Fruit fly (Drosophila melanogaster): ENCODE results near the gene Srrm1.

Gene Srrm1

dm6 chr3L:13049671-13050070, 13.1 kb downstream of the Srrm1 start (continued):
- no peak for TF ChIP-seq disco-r (GFP tag; optimal IDR thresholded peaks at IDR 0.05)
- no peak for TF ChIP-seq CG18619 (GFP tag; optimal IDR thresholded peaks at IDR 0.05)
- TF ChIP-seq nom (GFP tag; optimal IDR thresholded peaks at IDR 0.05), result no peak
- no peak for TF ChIP-seq vfl (GFP tag; optimal IDR thresholded peaks at IDR 0.05)
- no peak for TF ChIP-seq Aef1 (GFP tag; IDR thresholded peaks at IDR 0.05)
- peak; percentile 56 for TF ChIP-seq CG14710 (tag; optimal IDR thresholded peaks at IDR 0.05)
- peak; percentile 84 for TF ChIP-seq zf30C (GFP tag; optimal IDR thresholded peaks at IDR 0.05)
- peak; percentile 35 for TF ChIP-seq CG17829 (tag; optimal IDR thresholded peaks at IDR 0.05)
- TF ChIP-seq ac (GFP tag; optimal IDR thresholded peaks at IDR 0.05), result peak; percentile 11

- TF ChIP-seq dimm (GFP tag; IDR thresholded peaks at IDR 0.05), result no peak
- TF ChIP-seq mld (GFP tag; IDR thresholded peaks at IDR 0.05; ENCODE audit: partially characterized antibody), result no peak
- TF ChIP-seq Oli (tag; optimal IDR thresholded peaks at IDR 0.05), result no peak
- no peak for TF ChIP-seq ab (GFP tag; optimal IDR thresholded peaks at IDR 0.05)
- no peak for TF ChIP-seq zfh1 (GFP tag; IDR thresholded peaks at IDR 0.05)
- no peak for TF ChIP-seq Hr51 (GFP tag; optimal IDR thresholded peaks at IDR 0.05)
- TF ChIP-seq zen2 (GFP tag; IDR thresholded peaks at IDR 0.05; ENCODE audit: partially characterized antibody), result no peak
- TF ChIP-seq ash1 (GFP tag; optimal IDR thresholded peaks at IDR 0.05), result no peak
- TF ChIP-seq h (optimal IDR thresholded peaks at IDR 0.05), result no peak
- TF ChIP-seq lab (GFP tag; optimal IDR thresholded peaks at IDR 0.05), result no peak
- TF ChIP-seq CG2199 (GFP tag; IDR thresholded peaks at IDR 0.05), result peak; percentile 58; the same call in 1 of the 3 replicates
- TF ChIP-seq vvl (GFP tag; IDR thresholded peaks at IDR 0.05), result 0 out of 2 replicates have a peak, but pooled peaks have one; percentile 15
- TF ChIP-seq sens (GFP tag), result peak; percentile 66
- TF ChIP-seq kni (GFP tag; optimal IDR thresholded peaks at IDR 0.05), result peak; percentile 43
- no peak for TF ChIP-seq Ravus (GFP tag; IDR thresholded peaks at IDR 0.05)
- no peak for TF ChIP-seq CG31224 (GFP tag; IDR thresholded peaks at IDR 0.05)
- TF ChIP-seq dmrt11E (tag; optimal IDR thresholded peaks at IDR 0.05), result no peak
- TF ChIP-seq gsb-n (tag; optimal IDR thresholded peaks at IDR 0.05), result peak; percentile 39
- TF ChIP-seq oc (tag; optimal IDR thresholded peaks at IDR 0.05), result peak; percentile 51
- 0 out of 3 replicates have a peak, but pooled peaks have one; percentile 7 for TF ChIP-seq Optix (GFP tag; IDR thresholded peaks at IDR 0.05)
- TF ChIP-seq jigr1 (GFP tag; IDR thresholded peaks at IDR 0.05), result no peak
- no peak for TF ChIP-seq ase (GFP tag; IDR thresholded peaks at IDR 0.05)
- no peak for TF ChIP-seq CG17328 (GFP tag; IDR thresholded peaks at IDR 0.05)
- no peak for TF ChIP-seq CG30020 (tag; optimal IDR thresholded peaks at IDR 0.05)
- TF ChIP-seq CG12071 (GFP tag; optimal IDR thresholded peaks at IDR 0.05), result no peak
- 0 out of 2 replicates have a peak, but pooled peaks have one; percentile 26 for TF ChIP-seq ato (GFP tag; IDR thresholded peaks at IDR 0.05; ENCODE audit: partially characterized antibody)
- TF ChIP-seq hth (optimal IDR thresholded peaks at IDR 0.05), result no peak
- TF ChIP-seq CG15269 (tag; optimal IDR thresholded peaks at IDR 0.05), result no peak
- peak; percentile 57 for TF ChIP-seq ac (GFP tag; optimal IDR thresholded peaks at IDR 0.05)
- no peak for TF ChIP-seq ewg (GFP tag; optimal IDR thresholded peaks at IDR 0.05)
- TF ChIP-seq CG15601 (tag; optimal IDR thresholded peaks at IDR 0.05), result no peak
These were observed 14.1 kb downstream of the Srrm1 start for dm6 chr3L:13050675-13051202.

dm6 chr3L:13058429-13058828, 21.8 kb downstream of the Srrm1 start:
- TF ChIP-seq pnt (GFP tag; optimal IDR thresholded peaks at IDR 0.05) (no peak), chinmo (GFP tag; IDR thresholded peaks at IDR 0.05; ENCODE audit: partially characterized antibody) (no peak), twi (tag; optimal IDR thresholded peaks at IDR 0.05) (peak; percentile 94)
